Worm (Caenorhabditis elegans): ENCODE measurements around the gene asp-3.

asp-3 gene

ce11 chrX:6822552-6822951 lies 31.7 kb downstream of the asp-3 start:
- TF ChIP-seq tbx-37 (GFP tag; conservative IDR thresholded peaks at IDR 0.05) (no peak), flt-1 (GFP tag; IDR thresholded peaks at IDR 0.05) (no peak), tra-4 (tag; optimal IDR thresholded peaks at IDR 0.05) (no peak), ets-7 (tag; optimal IDR thresholded peaks at IDR 0.05) (no peak), hmg-4 (GFP tag; optimal IDR thresholded peaks at IDR 0.05) (no peak), ceh-13 (GFP tag; optimal IDR thresholded peaks at IDR 0.05) (no peak), aly-1 (tag; optimal IDR thresholded peaks at IDR 0.05) (no peak), pes-1 (GFP tag; IDR thresholded peaks at IDR 0.05) (no peak), hmbx-1 (tag; optimal IDR thresholded peaks at IDR 0.05) (no peak), hnd-1 (tag; optimal IDR thresholded peaks at IDR 0.05) (no peak), ceh-36 (tag; optimal IDR thresholded peaks at IDR 0.05) (no peak), scrt-1 (GFP tag; IDR thresholded peaks at IDR 0.05) (no peak), F13C5.2 (tag; optimal IDR thresholded peaks at IDR 0.05) (no peak), tbx-11 (GFP tag; IDR thresholded peaks at IDR 0.05) (no peak), B0310.2 (tag; optimal IDR thresholded peaks at IDR 0.05) (no peak), sea-1 (GFP tag; conservative IDR thresholded peaks at IDR 0.05) (no peak), ama-1 (optimal IDR thresholded peaks at IDR 0.05) (no peak)

ce11 chrX:6823218-6823979 lies 32.5 kb downstream of the asp-3 start, which contains the start of gene gei-15:
Gene gei-15 (minus strand): TSS chrX:6823268.
- TF ChIP-seq hmg-4 (GFP tag; optimal IDR thresholded peaks at IDR 0.05) (no peak), tra-4 (tag; optimal IDR thresholded peaks at IDR 0.05) (no peak), ceh-13 (GFP tag; optimal IDR thresholded peaks at IDR 0.05) (no peak), hnd-1 (tag; optimal IDR thresholded peaks at IDR 0.05) (no peak), ama-1 (optimal IDR thresholded peaks at IDR 0.05) (no peak), F13C5.2 (tag; optimal IDR thresholded peaks at IDR 0.05) (no peak), ets-7 (tag; optimal IDR thresholded peaks at IDR 0.05) (no peak), sea-1 (GFP tag; conservative IDR thresholded peaks at IDR 0.05) (no peak), flt-1 (GFP tag; IDR thresholded peaks at IDR 0.05) (no peak)

ce11 chrX:6825840-6826239 lies 35.0 kb downstream of the asp-3 start, which contains the start of gene F41B4.1:
Gene F41B4.1 (minus strand): TSS chrX:6825862.
- no peak for TF ChIP-seq B0310.2 (tag; optimal IDR thresholded peaks at IDR 0.05)
- no peak for TF ChIP-seq aly-1 (tag; optimal IDR thresholded peaks at IDR 0.05)
- TF ChIP-seq ceh-13 (GFP tag; optimal IDR thresholded peaks at IDR 0.05): no peak
- no peak for TF ChIP-seq hmg-4 (GFP tag; optimal IDR thresholded peaks at IDR 0.05)
- TF ChIP-seq ama-1 (optimal IDR thresholded peaks at IDR 0.05): no peak
- no peak for TF ChIP-seq ceh-36 (tag; optimal IDR thresholded peaks at IDR 0.05)
- TF ChIP-seq sea-1 (GFP tag; conservative IDR thresholded peaks at IDR 0.05): no peak
- no peak for TF ChIP-seq F13C5.2 (tag; optimal IDR thresholded peaks at IDR 0.05)
- TF ChIP-seq ets-7 (tag; optimal IDR thresholded peaks at IDR 0.05): no peak
- TF ChIP-seq pes-1 (GFP tag; IDR thresholded peaks at IDR 0.05): no peak
- no peak for TF ChIP-seq hmbx-1 (tag; optimal IDR thresholded peaks at IDR 0.05)
- TF ChIP-seq hnd-1 (tag; optimal IDR thresholded peaks at IDR 0.05): no peak
- TF ChIP-seq tbx-37 (GFP tag; conservative IDR thresholded peaks at IDR 0.05): no peak
- no peak for TF ChIP-seq flt-1 (GFP tag; IDR thresholded peaks at IDR 0.05)
- TF ChIP-seq tbx-11 (GFP tag; IDR thresholded peaks at IDR 0.05): no peak
- no peak for TF ChIP-seq tra-4 (tag; optimal IDR thresholded peaks at IDR 0.05)
- no peak for TF ChIP-seq scrt-1 (GFP tag; IDR thresholded peaks at IDR 0.05)

ce11 chrX:6835166-6835565 lies 44.3 kb downstream of the asp-3 start, which contains the start of gene F41B4.2:
Gene F41B4.2 (minus strand): TSS chrX:6835266.
- TF ChIP-seq sea-1 (GFP tag; conservative IDR thresholded peaks at IDR 0.05) (no peak), ama-1 (optimal IDR thresholded peaks at IDR 0.05) (no peak), hnd-1 (tag; optimal IDR thresholded peaks at IDR 0.05) (no peak), pes-1 (GFP tag; IDR thresholded peaks at IDR 0.05) (no peak), hmbx-1 (tag; optimal IDR thresholded peaks at IDR 0.05) (no peak), hmg-4 (GFP tag; optimal IDR thresholded peaks at IDR 0.05) (no peak)

ce11 chrX:6836065-6836527 lies 45.2 kb downstream of the asp-3 start, which contains the start of gene F41B4.3:
Gene F41B4.3 (minus strand): TSS chrX:6836115.
- TF ChIP-seq tra-4 (tag; optimal IDR thresholded peaks at IDR 0.05) (no peak), ets-7 (tag; optimal IDR thresholded peaks at IDR 0.05) (no peak), F13C5.2 (tag; optimal IDR thresholded peaks at IDR 0.05) (no peak), B0310.2 (tag; optimal IDR thresholded peaks at IDR 0.05) (no peak), ceh-13 (GFP tag; optimal IDR thresholded peaks at IDR 0.05) (no peak), pes-1 (GFP tag; IDR thresholded peaks at IDR 0.05) (no peak), hmg-4 (GFP tag; optimal IDR thresholded peaks at IDR 0.05) (no peak), ceh-36 (tag; optimal IDR thresholded peaks at IDR 0.05) (no peak), aly-1 (tag; optimal IDR thresholded peaks at IDR 0.05) (no peak), hmbx-1 (tag; optimal IDR thresholded peaks at IDR 0.05) (no peak)

ce11 chrX:6840670-6841308 lies 49.9 kb downstream of the asp-3 start, which contains the start of the genes glr-6 and asg-2:
Gene glr-6 (minus strand): TSS chrX:6840720.
Gene asg-2 (plus strand): TSS chrX:6841258.
- TF ChIP-seq F13C5.2 (tag; optimal IDR thresholded peaks at IDR 0.05) (peak; percentile 42), hmg-4 (GFP tag; optimal IDR thresholded peaks at IDR 0.05) (no peak), tra-4 (tag; optimal IDR thresholded peaks at IDR 0.05) (no peak), flt-1 (GFP tag; IDR thresholded peaks at IDR 0.05) (no peak), pes-1 (GFP tag; IDR thresholded peaks at IDR 0.05) (no peak), hmbx-1 (tag; optimal IDR thresholded peaks at IDR 0.05) (no peak)
